Fruit fly (Drosophila melanogaster): ENCODE results near the gene NTPase.

The NTPase gene

dm6 chr2L:2931555-2932131 lies 46.0 kb upstream of the NTPase start:
- TF ChIP-seq kay (GFP tag; optimal IDR thresholded peaks at IDR 0.05) (no peak), Ets65A (GFP tag) (peak; percentile 87), CG17361 (GFP tag; IDR thresholded peaks at IDR 0.05) (no peak), grau (tag; optimal IDR thresholded peaks at IDR 0.05) (peak; percentile 66), nom (GFP tag; optimal IDR thresholded peaks at IDR 0.05) (peak; percentile 70), B-H1 (GFP tag; IDR thresholded peaks at IDR 0.05) (no peak), lilli (GFP tag; optimal IDR thresholded peaks at IDR 0.05) (peak; percentile 26), Deaf1 (tag; optimal IDR thresholded peaks at IDR 0.05) (peak; percentile 0), sens (GFP tag) (peak; percentile 73), CG15514 (GFP tag; optimal IDR thresholded peaks at IDR 0.05) (peak; percentile 6), Fer1 (GFP tag; optimal IDR thresholded peaks at IDR 0.05) (peak; percentile 52), CG14667 (GFP tag; IDR thresholded peaks at IDR 0.05) (no peak), CG10321 (GFP tag; IDR thresholded peaks at IDR 0.05) (no peak), unpg (GFP tag; optimal IDR thresholded peaks at IDR 0.05) (peak; percentile 28), PHDP (tag; optimal IDR thresholded peaks at IDR 0.05) (peak; percentile 24), CG12391 (tag; optimal IDR thresholded peaks at IDR 0.05) (peak; percentile 17), Blimp-1 (GFP tag; optimal IDR thresholded peaks at IDR 0.05) (peak; percentile 15), CG5953 (GFP tag; IDR thresholded peaks at IDR 0.05) (no peak), Ada2b (GFP tag; IDR thresholded peaks at IDR 0.05) (no peak), CG11504 (tag; optimal IDR thresholded peaks at IDR 0.05) (peak; percentile 33), CG18262 (tag; optimal IDR thresholded peaks at IDR 0.05) (peak; percentile 9), row (GFP tag; IDR thresholded peaks at IDR 0.05) (peak; percentile 66), CG18599 (GFP tag; optimal IDR thresholded peaks at IDR 0.05) (peak; percentile 63), BtbVII (GFP tag; optimal IDR thresholded peaks at IDR 0.05) (peak; percentile 2), scrt (GFP tag; optimal IDR thresholded peaks at IDR 0.05) (peak; percentile 25), Hmx (GFP tag; optimal IDR thresholded peaks at IDR 0.05) (no peak), CG6765 (GFP tag; optimal IDR thresholded peaks at IDR 0.05) (peak; percentile 3), Sox102F (GFP tag; optimal IDR thresholded peaks at IDR 0.05) (peak; percentile 14), Hmr (GFP tag; optimal IDR thresholded peaks at IDR 0.05) (peak; percentile 6), Mrtf (GFP tag; IDR thresholded peaks at IDR 0.05) (no peak), eyg (GFP tag; optimal IDR thresholded peaks at IDR 0.05) (no peak), zen2 (GFP tag; IDR thresholded peaks at IDR 0.05; ENCODE audit: partially characterized antibody) (no peak), Ssrp (tag; optimal IDR thresholded peaks at IDR 0.05) (no peak), CG7556 (GFP tag; optimal IDR thresholded peaks at IDR 0.05) (peak; percentile 42), CG2120 (GFP tag; optimal IDR thresholded peaks at IDR 0.05) (peak; percentile 36), so (GFP tag; IDR thresholded peaks at IDR 0.05) (0 out of 3 replicates have a peak, but pooled peaks have one; percentile 50), CG4707 (GFP tag; optimal IDR thresholded peaks at IDR 0.05) (peak; percentile 37), run (tag; optimal IDR thresholded peaks at IDR 0.05) (peak; percentile 42), CG13424 (tag; optimal IDR thresholded peaks at IDR 0.05) (peak; percentile 21), CG10979 (tag; optimal IDR thresholded peaks at IDR 0.05) (peak; percentile 9), az2 (GFP tag; optimal IDR thresholded peaks at IDR 0.05) (no peak), Meics (GFP tag; optimal IDR thresholded peaks at IDR 0.05) (peak; percentile 20), CG12769 (tag; optimal IDR thresholded peaks at IDR 0.05) (peak; percentile 16), bsh (GFP tag; optimal IDR thresholded peaks at IDR 0.05) (peak; percentile 35 to 62), lab (GFP tag; optimal IDR thresholded peaks at IDR 0.05) (peak; percentile 33), CG7271 (tag; optimal IDR thresholded peaks at IDR 0.05) (no peak), Hr51 (GFP tag; optimal IDR thresholded peaks at IDR 0.05) (peak in 1 of 2 experiments; percentile 47), phol (tag; optimal IDR thresholded peaks at IDR 0.05) (peak; percentile 22), CG6813 (GFP tag; optimal IDR thresholded peaks at IDR 0.05) (peak; percentile 0)

All from whole organism, embryonic.